Fruit fly (Drosophila melanogaster) whole organism, prepupa: ENCODE results near the gene CG33985.
A peak's percentile ranks its signal among the peaks of the same experiment; 100 is the strongest.

ENCODE experiments used
- CG10631 ChIP-seq: fragments of 200-800 bp; sonication (Bioruptor generic); optimal IDR thresholded peaks from 2 replicates; lab custom pipeline; 2016; ENCODE audit warnings: missing biosample characterization, missing genetic modification characterization
- CG10669 ChIP-seq: fragments of 200-800 bp; sonication (Bioruptor generic); optimal IDR thresholded peaks from 3 replicates; lab custom pipeline; 2018; ENCODE audit warnings: missing biosample characterization, mild to moderate bottlenecking, missing genetic modification characterization, moderate library complexity
- CG11294 ChIP-seq: fragments of 200-800 bp; sonication (Bioruptor generic); IDR thresholded peaks from 2 replicates; pipeline ENCODE4 v1.3.6; 2022; ENCODE audit warnings: missing biosample characterization, missing genetic modification characterization
- CG11762 ChIP-seq: fragments of 200-800 bp; sonication (Bioruptor generic); optimal IDR thresholded peaks from 3 replicates; lab custom pipeline; 2016; ENCODE audit warnings: missing biosample characterization, missing genetic modification characterization; ENCODE audit not compliant: insufficient read depth
- CG11902 ChIP-seq: fragments of 200-800 bp; sonication (Bioruptor generic); optimal IDR thresholded peaks from 3 replicates; lab custom pipeline; 2016; ENCODE audit warnings: missing biosample characterization, missing genetic modification characterization
- CG1621 ChIP-seq: fragments of 200-800 bp; sonication (Bioruptor generic); optimal IDR thresholded peaks from 3 replicates; lab custom pipeline; 2018; ENCODE audit warnings: missing biosample characterization, mild to moderate bottlenecking, missing genetic modification characterization
- CG16779 ChIP-seq: fragments of 200-800 bp; sonication (Bioruptor generic); optimal IDR thresholded peaks from 3 replicates; lab custom pipeline; 2017; ENCODE audit warnings: missing biosample characterization, mild to moderate bottlenecking, missing genetic modification characterization
- CG3032 ChIP-seq: fragments of 200-800 bp; optimal IDR thresholded peaks from 2 replicates; lab custom pipeline; 2019; ENCODE audit warnings: missing biosample characterization, mild to moderate bottlenecking, missing genetic modification characterization, moderate library complexity
- CG31627 ChIP-seq: fragments of 200-800 bp; sonication (Bioruptor generic); optimal IDR thresholded peaks from 3 replicates; lab custom pipeline; 2016; ENCODE audit warnings: missing biosample characterization, missing genetic modification characterization
- CG4318 ChIP-seq: fragments of 200-800 bp; sonication (Bioruptor generic); optimal IDR thresholded peaks from 3 replicates; lab custom pipeline; 2017; ENCODE audit warnings: missing biosample characterization, mild to moderate bottlenecking, missing genetic modification characterization
- CG6163 ChIP-seq: fragments of 200-800 bp; sonication (Bioruptor generic); IDR thresholded peaks from 3 replicates; pipeline ENCODE4 v1.3.6; 2022; ENCODE audit warnings: missing biosample characterization, missing genetic modification characterization
- CG6792 ChIP-seq: fragments of 200-800 bp; sonication (Bioruptor generic); optimal IDR thresholded peaks from 3 replicates; lab custom pipeline; 2016; ENCODE audit warnings: missing biosample characterization, missing genetic modification characterization
- CG6808 ChIP-seq: fragments of 200-800 bp; sonication (Bioruptor generic); optimal IDR thresholded peaks from 3 replicates; lab custom pipeline; 2017; ENCODE audit warnings: missing biosample characterization, missing genetic modification characterization, mild to moderate bottlenecking, moderate library complexity, missing genetic modification reagents
- CG6854 ChIP-seq: fragments of 200-800 bp; sonication (Bioruptor generic); optimal IDR thresholded peaks from 2 replicates; lab custom pipeline; 2017; ENCODE audit warnings: missing biosample characterization, mild to moderate bottlenecking, missing genetic modification characterization
- CG7368 ChIP-seq: fragments of 200-800 bp; sonication (Bioruptor generic); optimal IDR thresholded peaks from 3 replicates; lab custom pipeline; 2016; ENCODE audit warnings: missing biosample characterization, missing genetic modification characterization
- CG8319 ChIP-seq: fragments of 200-800 bp; sonication (Bioruptor generic); optimal IDR thresholded peaks from 3 replicates; lab custom pipeline; 2016; ENCODE audit warnings: missing biosample characterization, missing genetic modification characterization
- CG8632 ChIP-seq: fragments of 200-800 bp; sonication (Bioruptor generic); optimal IDR thresholded peaks from 3 replicates; lab custom pipeline; 2016; ENCODE audit warnings: missing biosample characterization, missing genetic modification characterization
- CG9139 ChIP-seq: fragments of 200-800 bp; sonication (Bioruptor generic); optimal IDR thresholded peaks from 3 replicates; lab custom pipeline; 2017; ENCODE audit warnings: missing biosample characterization, mild to moderate bottlenecking, missing genetic modification characterization
- Eip75B ChIP-seq: fragments of 200-800 bp; sonication (Bioruptor generic); optimal IDR thresholded peaks from 3 replicates; lab custom pipeline; 2016; ENCODE audit warnings: missing biosample characterization, missing genetic modification characterization
- Eip78C ChIP-seq: fragments of 200-800 bp; sonication (Bioruptor generic); peaks from one replicate; lab custom pipeline; 2016; ENCODE audit warnings: missing biosample characterization, missing genetic modification characterization
- Eip93F ChIP-seq: fragments of 200-800 bp; sonication (Bioruptor generic); optimal IDR thresholded peaks from 2 replicates; lab custom pipeline; 2016; ENCODE audit warnings: missing biosample characterization, mild to moderate bottlenecking, missing genetic modification characterization
- Ets21C ChIP-seq: fragments of 200-800 bp; sonication (Bioruptor generic); optimal IDR thresholded peaks from 3 replicates; lab custom pipeline; 2016; ENCODE audit warnings: missing biosample characterization, missing genetic modification characterization
- Gug ChIP-seq: fragments of 200-800 bp; sonication (Bioruptor generic); IDR thresholded peaks from 2 replicates; pipeline ENCODE4 v1.3.6; 2022; ENCODE audit warnings: missing biosample characterization, missing genetic modification characterization
- Hr38 ChIP-seq: sonication (Bioruptor generic); optimal IDR thresholded peaks from 2 replicates; lab custom pipeline; 2016; ENCODE audit warnings: missing biosample characterization, missing genetic modification characterization
- Hr39 ChIP-seq: fragments of 200-800 bp; sonication (Bioruptor generic); optimal IDR thresholded peaks from 2 replicates; lab custom pipeline; 2016; ENCODE audit warnings: missing biosample characterization, missing genetic modification characterization
- OdsH ChIP-seq: fragments of 200-800 bp; sonication (Bioruptor generic); optimal IDR thresholded peaks from 3 replicates; lab custom pipeline; 2016; ENCODE audit warnings: missing biosample characterization, missing genetic modification characterization
- Smox ChIP-seq: fragments of 200-800 bp; sonication (Bioruptor generic); optimal IDR thresholded peaks from 3 replicates; lab custom pipeline; 2016; ENCODE audit warnings: missing biosample characterization, missing genetic modification characterization
- Sox14 ChIP-seq: fragments of 200-800 bp; sonication (Bioruptor generic); optimal IDR thresholded peaks from 3 replicates; lab custom pipeline; 2016; ENCODE audit warnings: missing biosample characterization, missing genetic modification characterization
- achi ChIP-seq: fragments of 200-800 bp; sonication (Bioruptor generic); optimal IDR thresholded peaks from 3 replicates; lab custom pipeline; 2016; ENCODE audit warnings: missing biosample characterization, missing genetic modification characterization
- acj6 ChIP-seq: fragments of 200-800 bp; sonication (Bioruptor generic); optimal IDR thresholded peaks from 3 replicates; lab custom pipeline; 2016; ENCODE audit warnings: missing biosample characterization, missing genetic modification characterization
- cyc ChIP-seq: fragments of 200-800 bp; sonication (Bioruptor generic); optimal IDR thresholded peaks from 3 replicates; lab custom pipeline; 2016; ENCODE audit warnings: missing biosample characterization, missing genetic modification characterization
- dac ChIP-seq: fragments of 200-800 bp; sonication (Bioruptor generic); optimal IDR thresholded peaks from 2 replicates; lab custom pipeline; 2017; ENCODE audit warnings: missing biosample characterization, mild to moderate bottlenecking, missing genetic modification characterization
- dsx ChIP-seq: fragments of 200-800 bp; optimal IDR thresholded peaks from 3 replicates; lab custom pipeline; 2019; ENCODE audit warnings: missing biosample characterization, mild to moderate bottlenecking, missing genetic modification characterization, moderate library complexity; ENCODE audit not compliant: poor library complexity, severe bottlenecking
- eg ChIP-seq: fragments of 200-800 bp; sonication (Bioruptor generic); IDR thresholded peaks from 3 replicates; pipeline ENCODE4 v1.3.6; 2022; ENCODE audit warnings: missing biosample characterization, missing genetic modification characterization
- esn ChIP-seq: fragments of 200-800 bp; sonication (Bioruptor generic); optimal IDR thresholded peaks from 2 replicates; lab custom pipeline; 2016; ENCODE audit warnings: missing biosample characterization, mild to moderate bottlenecking, missing genetic modification characterization, moderate library complexity
- fd59A ChIP-seq: fragments of 200-800 bp; sonication (Bioruptor generic); optimal IDR thresholded peaks from 2 replicates; lab custom pipeline; 2017; ENCODE audit warnings: missing biosample characterization, mild to moderate bottlenecking, missing genetic modification characterization, missing genetic modification reagents
- lz ChIP-seq: fragments of 200-800 bp; sonication (Bioruptor generic); optimal IDR thresholded peaks from 3 replicates; lab custom pipeline; 2016; ENCODE audit warnings: missing biosample characterization, missing genetic modification characterization
- net ChIP-seq: fragments of 200-800 bp; sonication (Bioruptor generic); optimal IDR thresholded peaks from 3 replicates; lab custom pipeline; 2016; ENCODE audit warnings: missing biosample characterization, missing genetic modification characterization
- salr ChIP-seq, 2 experiments: fragments of 200-800 bp; sonication (Bioruptor generic); optimal IDR thresholded peaks; 3 replicates each; lab custom pipeline; 2016 to 2018; ENCODE audit warnings: missing biosample characterization in 2 of 2, missing genetic modification characterization in 2 of 2, mild to moderate bottlenecking in 1 of 2
- spab ChIP-seq: fragments of 200-800 bp; sonication (Bioruptor generic); optimal IDR thresholded peaks from 2 replicates; lab custom pipeline; 2017; ENCODE audit warnings: missing biosample characterization, mild to moderate bottlenecking, missing genetic modification characterization, missing genetic modification reagents
- ss ChIP-seq, 2 experiments: fragments of 200-800 bp; sonication (Bioruptor generic); optimal IDR thresholded peaks; 2 replicates in 1 of 2; 3 replicates in 1 of 2; lab custom pipeline; 2017 to 2018; ENCODE audit warnings: mild to moderate bottlenecking in 2 of 2, missing biosample characterization in 2 of 2, missing genetic modification characterization in 2 of 2, moderate library complexity in 1 of 2
- svp ChIP-seq: fragments of 200-800 bp; sonication (Bioruptor generic); peaks from one replicate; lab custom pipeline; 2016; ENCODE audit warnings: missing biosample characterization, missing genetic modification characterization
- topi ChIP-seq: fragments of 200-800 bp; sonication (Bioruptor generic); optimal IDR thresholded peaks from 3 replicates; lab custom pipeline; 2016; ENCODE audit warnings: missing biosample characterization, missing genetic modification characterization
- vri ChIP-seq: fragments of 200-800 bp; sonication (Bioruptor generic); optimal IDR thresholded peaks from 3 replicates; lab custom pipeline; 2016; ENCODE audit warnings: missing biosample characterization, mild to moderate bottlenecking, missing genetic modification characterization

CG33985 gene

dm6 chr3L:15535800-15536225, 9.2 kb upstream of the CG33985 start (continued):
- TF ChIP-seq CG6808 (GFP tag; lab: Kevin White, UChicago): peak; percentile 25
- no peak for TF ChIP-seq esn (GFP tag; lab: Kevin White, UChicago)
- TF ChIP-seq Gug: no peak
- no peak for TF ChIP-seq Sox14 (GFP tag; lab: Kevin White, UChicago)
- peak in 1 of 2 experiments; percentile 49 for TF ChIP-seq ss (GFP tag; optimal IDR thresholded peaks at IDR 0.05; lab: Kevin White, UChicago)
- no peak for TF ChIP-seq CG6792 (GFP tag; lab: Kevin White, UChicago)
- no peak for TF ChIP-seq CG8632
- peak; percentile 29 for TF ChIP-seq Eip78C (GFP tag; lab: Kevin White, UChicago)
- no peak for TF ChIP-seq CG9139
- TF ChIP-seq CG4318 (GFP tag; lab: Kevin White, UChicago): no peak
- no peak for TF ChIP-seq Eip75B (GFP tag; lab: Kevin White, UChicago)
- TF ChIP-seq CG8319: no peak
- TF ChIP-seq CG11294 (GFP tag; lab: Robert Waterston, UW): no peak
- TF ChIP-seq, all 60 proteins: peak for 10

dm6 chr3L:15535228-15535598, 8.6 kb upstream of the CG33985 start, which contains the start of gene CrebA:
Gene CrebA, plus strand, starts transcription at chr3L:15535395.
- TF ChIP-seq dac (no peak), esn (GFP tag; lab: Kevin White, UChicago) (no peak), eg (GFP tag; lab: Robert Waterston, UW) (peak; percentile 13; the same call in 2 of the 3 replicates), CG1621 (tag; lab: Kevin White, UChicago) (peak; percentile 17), CG6163 (GFP tag; lab: Robert Waterston, UW) (peak; percentile 18; the same call in 1 of the 3 replicates)

- TF ChIP-seq esn (GFP tag; lab: Kevin White, UChicago) (peak; percentile 87), OdsH (GFP tag; lab: Kevin White, UChicago) (peak; percentile 81), Smox (GFP tag; lab: Kevin White, UChicago) (peak; percentile 80), CG3032 (tag; lab: Kevin White, UChicago) (peak; percentile 71), CG6854 (GFP tag; lab: Kevin White, UChicago) (no peak), CG1621 (tag; lab: Kevin White, UChicago) (peak; percentile 64), dsx (GFP tag; lab: Kevin White, UChicago) (peak; percentile 11), net (GFP tag; lab: Kevin White, UChicago) (peak; percentile 79), Sox14 (GFP tag; lab: Kevin White, UChicago) (peak; percentile 77), CG4318 (GFP tag; lab: Kevin White, UChicago) (peak; percentile 60), CG31627 (GFP tag; lab: Kevin White, UChicago) (peak; percentile 79), achi (GFP tag; lab: Kevin White, UChicago) (peak; percentile 67), CG7368 (peak; percentile 44), cyc (GFP tag; lab: Kevin White, UChicago) (peak; percentile 77), CG11294 (GFP tag; lab: Robert Waterston, UW) (peak; percentile 37; the same call in 1 of the 2 replicates), Ets21C (GFP tag; lab: Kevin White, UChicago) (peak; percentile 57), Hr39 (GFP tag; lab: Kevin White, UChicago) (peak; percentile 81), fd59A (peak; percentile 82), Gug (0 out of 2 replicates have a peak, but pooled peaks have one; percentile 18), topi (peak; percentile 83), Hr38 (GFP tag; lab: Kevin White, UChicago) (no peak), CG11762 (GFP tag; lab: Kevin White, UChicago) (peak; percentile 58), CG16779 (tag; lab: Kevin White, UChicago) (peak; percentile 68), acj6 (GFP tag; lab: Kevin White, UChicago) (peak; percentile 76), salr (GFP tag; optimal IDR thresholded peaks at IDR 0.05; lab: Kevin White, UChicago) (peak; percentile 19 to 86), CG10631 (peak; percentile 80), vri (GFP tag; lab: Kevin White, UChicago) (peak; percentile 24), lz (GFP tag; lab: Kevin White, UChicago) (peak; percentile 79), CG8319 (peak; percentile 44), Eip93F (no peak), spab (GFP tag; lab: Kevin White, UChicago) (peak; percentile 70), CG11902 (GFP tag; lab: Kevin White, UChicago) (peak; percentile 32), CG10669 (GFP tag; lab: Kevin White, UChicago) (peak; percentile 60), svp (peak; percentile 93), eg (GFP tag; lab: Robert Waterston, UW) (peak; percentile 30; the same call in 1 of the 3 replicates)
Observed at dm6 chr3L:15534274-15535227, 7.9 kb upstream of the CG33985 start.
